Worm (Caenorhabditis elegans): ENCODE data around the gene C14A6.5.

ce11 chrV:18189181-18189580, 24.5 kb upstream of the C14A6.5 start, which contains the start of gene clec-246:
- TF ChIP-seq fkh-10 (GFP tag; optimal IDR thresholded peaks at IDR 0.05) (no peak), aly-2 (tag; optimal IDR thresholded peaks at IDR 0.05) (no peak), elt-3 (tag; optimal IDR thresholded peaks at IDR 0.05) (no peak), pha-4 (tag; optimal IDR thresholded peaks at IDR 0.05) (no peak), snpc-4 (tag; optimal IDR thresholded peaks at IDR 0.05) (no peak), ceh-9 (tag; optimal IDR thresholded peaks at IDR 0.05) (no peak), R02D3.7 (tag; optimal IDR thresholded peaks at IDR 0.05) (no peak)
